Worm (Caenorhabditis elegans): ENCODE results near the gene F44E2.10.

DNA sequence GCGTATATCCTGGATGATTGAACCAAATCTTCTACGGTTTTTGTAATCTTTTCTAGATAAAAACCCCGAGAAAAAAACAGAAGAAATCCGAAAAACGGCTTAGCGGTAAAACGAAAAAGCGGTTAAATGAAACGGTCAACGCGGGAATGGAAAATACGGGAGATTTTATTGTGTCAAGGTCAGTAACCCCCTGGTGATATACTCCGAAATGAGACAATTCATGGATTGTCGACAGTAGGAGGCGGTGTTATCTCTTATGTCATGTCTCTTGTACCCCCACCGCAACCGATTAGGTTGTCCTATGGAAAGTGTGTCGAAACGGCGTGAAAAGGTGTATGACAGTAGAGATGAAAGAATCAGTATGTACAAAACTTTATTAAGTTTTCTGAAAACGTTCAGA, 13.2 kb upstream of the F44E2.10 start:
- TF ChIP-seq gei-8 (GFP tag; optimal IDR thresholded peaks at IDR 0.05) (no peak), dve-1 (tag; optimal IDR thresholded peaks at IDR 0.05; ENCODE audit: insufficient read depth) (no peak), nhr-28 (tag; optimal IDR thresholded peaks at IDR 0.05) (no peak), skn-1 (tag; optimal IDR thresholded peaks at IDR 0.05) (no peak), unc-39 (tag; optimal IDR thresholded peaks at IDR 0.05) (no peak), ztf-11 (tag; optimal IDR thresholded peaks at IDR 0.05) (no peak), egl-27 (tag; optimal IDR thresholded peaks at IDR 0.05) (no peak), daf-19 (GFP tag; conservative IDR thresholded peaks at IDR 0.05) (no peak), sdz-12 (GFP tag; optimal IDR thresholded peaks at IDR 0.05) (no peak), ama-1 (optimal IDR thresholded peaks at IDR 0.05) (no peak)
